Worm (Caenorhabditis elegans): ENCODE measurements around the gene Y43F8B.13.

Gene Y43F8B.13

ce11 chrV:19430351-19430913 is 25.3 kb upstream of the Y43F8B.13 start:
- no peak for TF ChIP-seq nhr-12 (tag; optimal IDR thresholded peaks at IDR 0.05)
- 0 out of 2 replicates have a peak, but pooled peaks have one; percentile 6 for TF ChIP-seq nhr-19 (GFP tag; conservative IDR thresholded peaks at IDR 0.05)

ce11 chrV:19431036-19431435 is 24.7 kb upstream of the Y43F8B.13 start, which contains the start of gene srw-85:
TSS of gene srw-85 (minus strand) at chrV:19431136.
- TF ChIP-seq ceh-8 (GFP tag; optimal IDR thresholded peaks at IDR 0.05) (no peak), lin-39 (tag; optimal IDR thresholded peaks at IDR 0.05) (no peak), fkh-8 (tag; optimal IDR thresholded peaks at IDR 0.05) (no peak), dsc-1 (tag; optimal IDR thresholded peaks at IDR 0.05) (no peak), Y116A8C.19 (tag; optimal IDR thresholded peaks at IDR 0.05; ENCODE audit: borderline replicate concordance) (no peak), nhr-85 (tag) (no peak), ceh-90 (tag; optimal IDR thresholded peaks at IDR 0.05) (no peak), hlh-17 (GFP tag; optimal IDR thresholded peaks at IDR 0.05; ENCODE audit: borderline replicate concordance) (no peak), lir-3 (tag; optimal IDR thresholded peaks at IDR 0.05; ENCODE audit: poor library complexity) (no peak), nhr-47 (tag; optimal IDR thresholded peaks at IDR 0.05) (no peak)

ce11 chrV:19432030-19432429 is 23.7 kb upstream of the Y43F8B.13 start:
- TF ChIP-seq lsy-2 (tag; optimal IDR thresholded peaks at IDR 0.05) = no peak
- peak; percentile 14 for TF ChIP-seq elt-2 (tag; optimal IDR thresholded peaks at IDR 0.05)

ce11 chrV:19432972-19433371 is 22.8 kb upstream of the Y43F8B.13 start, which contains the start of gene C25F9.11:
TSS of gene C25F9.11 (minus strand) at chrV:19433072.
- TF ChIP-seq mab-9 (GFP tag; IDR thresholded peaks at IDR 0.05) = no peak
- no peak for TF ChIP-seq ztf-11 (tag; optimal IDR thresholded peaks at IDR 0.05)
- TF ChIP-seq elt-3 (tag; optimal IDR thresholded peaks at IDR 0.05) = no peak
- TF ChIP-seq fkh-10 (GFP tag; optimal IDR thresholded peaks at IDR 0.05) = no peak
- no peak for TF ChIP-seq lin-15B (tag; optimal IDR thresholded peaks at IDR 0.05)
- no peak for TF ChIP-seq pax-3 (tag; optimal IDR thresholded peaks at IDR 0.05)
- TF ChIP-seq C04F5.9 (tag; optimal IDR thresholded peaks at IDR 0.05) = no peak

- TF ChIP-seq efl-1 (optimal IDR thresholded peaks at IDR 0.05) (no peak), efl-1 (GFP tag; optimal IDR thresholded peaks at IDR 0.05 in 1 of 2) (peak in 1 of 2 experiments; percentile 40), rnt-1 (tag; optimal IDR thresholded peaks at IDR 0.05) (no peak), lin-35 (GFP tag; optimal IDR thresholded peaks at IDR 0.05) (peak in 1 of 2 experiments; percentile 15)
Measured at ce11 chrV:19433806-19434437, 21.8 kb upstream of the Y43F8B.13 start, which contains the start of gene C25F9.16. TSS of gene C25F9.16 (plus strand) at chrV:19434387.

ce11 chrV:19436307-19436706 is 19.4 kb upstream of the Y43F8B.13 start, which contains the start of gene C25F9.14:
TSS of gene C25F9.14 (plus strand) at chrV:19436484.
- TF ChIP-seq hpl-2 (GFP tag; optimal IDR thresholded peaks at IDR 0.05) (no peak), efl-1 (optimal IDR thresholded peaks at IDR 0.05) (no peak), efl-1 (GFP tag; optimal IDR thresholded peaks at IDR 0.05 in 1 of 2) (peak in 1 of 2 experiments; percentile 21)

ce11 chrV:19443599-19443998 is 12.2 kb upstream of the Y43F8B.13 start:
- no peak for TF ChIP-seq efl-1 (optimal IDR thresholded peaks at IDR 0.05)
- no peak for TF ChIP-seq efl-1 (GFP tag; optimal IDR thresholded peaks at IDR 0.05 in 1 of 2)
